Fruit fly (Drosophila melanogaster) whole organism, embryonic: ENCODE results near the gene BBS1.

Experiments
- CG10565 ChIP-seq: fragments of 200-800 bp; sonication (Bioruptor generic); optimal IDR thresholded peaks from 3 replicates; lab custom pipeline; 2016; ENCODE audit warnings: missing biosample characterization, mild to moderate bottlenecking, missing genetic modification characterization
- CG11695 ChIP-seq: fragments of 200-800 bp; sonication (Bioruptor generic); IDR thresholded peaks from 3 replicates; pipeline ENCODE4 v1.3.6; 2022; ENCODE audit warnings: missing biosample characterization, missing genetic modification characterization
- CG12104 ChIP-seq: fragments of 200-800 bp; sonication (Bioruptor generic); optimal IDR thresholded peaks from 3 replicates; lab custom pipeline; 2016; ENCODE audit warnings: missing biosample characterization, missing genetic modification characterization
- CG13424 ChIP-seq: fragments of 200-800 bp; sonication (Bioruptor generic); optimal IDR thresholded peaks from 2 replicates; lab custom pipeline; 2019; ENCODE audit warnings: missing biosample characterization, mild to moderate bottlenecking, missing genetic modification characterization, moderate library complexity
- CG14965 ChIP-seq: fragments of 200-800 bp; sonication (Bioruptor generic); optimal IDR thresholded peaks from 2 replicates; lab custom pipeline; 2016; ENCODE audit warnings: missing biosample characterization, missing genetic modification characterization, borderline replicate concordance
- CG16813 ChIP-seq: fragments of 200-800 bp; sonication (Bioruptor generic); IDR thresholded peaks from 3 replicates; pipeline ENCODE4 v1.3.6; 2022; ENCODE audit warnings: missing biosample characterization, missing genetic modification characterization; ENCODE audit not compliant: partially characterized antibody
- CG17361 ChIP-seq: fragments of 200-800 bp; sonication (Bioruptor generic); IDR thresholded peaks from 3 replicates; pipeline ENCODE4 v1.3.6; 2022; ENCODE audit warnings: missing biosample characterization, missing genetic modification characterization
- CG3163 ChIP-seq: fragments of 200-800 bp; sonication (Bioruptor generic); optimal IDR thresholded peaks from 3 replicates; lab custom pipeline; 2016; ENCODE audit warnings: missing biosample characterization, missing genetic modification characterization
- CG32532 ChIP-seq: fragments of 200-800 bp; sonication (Bioruptor generic); IDR thresholded peaks from 2 replicates; pipeline ENCODE4 v1.3.6; 2022; ENCODE audit warnings: missing biosample characterization, missing genetic modification characterization
- CG33213 ChIP-seq: fragments of 200-800 bp; sonication (Bioruptor generic); optimal IDR thresholded peaks from 3 replicates; lab custom pipeline; 2016; ENCODE audit warnings: missing biosample characterization, missing genetic modification characterization
- CG34224 ChIP-seq: fragments of 200-800 bp; sonication (Bioruptor generic); IDR thresholded peaks from 3 replicates; pipeline ENCODE4 v1.3.6; 2022; ENCODE audit warnings: missing biosample characterization, missing genetic modification characterization; ENCODE audit not compliant: partially characterized antibody
- CG3847 ChIP-seq: fragments of 200-800 bp; sonication (Bioruptor generic); IDR thresholded peaks from 2 replicates; pipeline ENCODE4 v1.3.6; 2022; ENCODE audit warnings: missing biosample characterization, missing genetic modification characterization
- CG43689 ChIP-seq: fragments of 200-800 bp; sonication (Bioruptor generic); IDR thresholded peaks from 2 replicates; pipeline ENCODE4 v1.3.6; 2022; ENCODE audit warnings: missing biosample characterization, missing genetic modification characterization
- CG4404 ChIP-seq: fragments of 200-800 bp; sonication (Bioruptor generic); IDR thresholded peaks from 2 replicates; pipeline ENCODE4 v1.3.6; 2022; ENCODE audit warnings: missing biosample characterization, missing genetic modification characterization
- CG6765 ChIP-seq: fragments of 200-800 bp; sonication (Bioruptor generic); optimal IDR thresholded peaks from 3 replicates; lab custom pipeline; 2017; ENCODE audit warnings: missing biosample characterization, mild to moderate bottlenecking, missing genetic modification characterization
- CG6813 ChIP-seq: fragments of 200-800 bp; sonication (Bioruptor generic); optimal IDR thresholded peaks from 2 replicates; lab custom pipeline; 2017; ENCODE audit warnings: missing biosample characterization, missing genetic modification characterization, mild to moderate bottlenecking, moderate library complexity, missing genetic modification reagents
- CG7372 ChIP-seq: fragments of 200-800 bp; sonication (Bioruptor generic); IDR thresholded peaks from 2 replicates; pipeline ENCODE4 v1.3.6; 2022; ENCODE audit warnings: missing biosample characterization, missing genetic modification characterization
- CG8089 ChIP-seq: fragments of 200-800 bp; sonication (Bioruptor generic); optimal IDR thresholded peaks from 3 replicates; lab custom pipeline; 2016; ENCODE audit warnings: missing biosample characterization, missing genetic modification characterization
- CG9609 ChIP-seq: fragments of 200-800 bp; sonication (Bioruptor generic); optimal IDR thresholded peaks from 3 replicates; lab custom pipeline; 2016; ENCODE audit warnings: missing biosample characterization, missing genetic modification characterization
- CoRest ChIP-seq: fragments of 200-800 bp; sonication (Bioruptor generic); optimal IDR thresholded peaks from 3 replicates; lab custom pipeline; 2018; ENCODE audit warnings: missing biosample characterization, mild to moderate bottlenecking, missing genetic modification characterization, moderate library complexity
- D19B ChIP-seq: fragments of 200-800 bp; sonication (Bioruptor generic); optimal IDR thresholded peaks from 2 replicates; lab custom pipeline; 2017; ENCODE audit warnings: missing biosample characterization, mild to moderate bottlenecking, missing genetic modification characterization
- Dip2 ChIP-seq: fragments of 200-800 bp; sonication (Bioruptor generic); IDR thresholded peaks from 2 replicates; pipeline ENCODE4 v1.3.6; 2022; ENCODE audit warnings: missing biosample characterization, missing genetic modification characterization
- Elba2 ChIP-seq: fragments of 200-800 bp; sonication (Bioruptor generic); optimal IDR thresholded peaks from 3 replicates; lab custom pipeline; 2016; ENCODE audit warnings: missing biosample characterization, missing genetic modification characterization
- Fer1 ChIP-seq: fragments of 200-800 bp; sonication (Bioruptor generic); optimal IDR thresholded peaks from 2 replicates; lab custom pipeline; 2017; ENCODE audit warnings: missing biosample characterization, mild to moderate bottlenecking, missing genetic modification characterization
- Fer2 ChIP-seq: fragments of 200-800 bp; sonication (Bioruptor generic); optimal IDR thresholded peaks from 2 replicates; lab custom pipeline; 2018; ENCODE audit warnings: missing biosample characterization, mild to moderate bottlenecking, missing genetic modification characterization, moderate library complexity
- Gsc ChIP-seq: fragments of 200-800 bp; sonication (Bioruptor generic); IDR thresholded peaks from 2 replicates; pipeline ENCODE4 v1.3.6; 2022; ENCODE audit warnings: missing biosample characterization, missing genetic modification characterization
- Meics ChIP-seq: fragments of 200-800 bp; sonication (Bioruptor generic); optimal IDR thresholded peaks from 2 replicates; lab custom pipeline; 2017; ENCODE audit warnings: missing biosample characterization, mild to moderate bottlenecking, missing genetic modification characterization
- Mrtf ChIP-seq: fragments of 200-800 bp; sonication (Bioruptor generic); IDR thresholded peaks from 3 replicates; pipeline ENCODE4 v1.3.6; 2022; ENCODE audit warnings: missing biosample characterization, missing genetic modification characterization
- NFAT ChIP-seq: fragments of 200-800 bp; sonication (Bioruptor generic); IDR thresholded peaks from 2 replicates; pipeline ENCODE4 v1.3.6; 2022; ENCODE audit warnings: missing biosample characterization, missing genetic modification characterization
- Oli ChIP-seq: fragments of 200-800 bp; sonication (Bioruptor generic); optimal IDR thresholded peaks from 2 replicates; lab custom pipeline; 2018; ENCODE audit warnings: missing biosample characterization, mild to moderate bottlenecking, missing genetic modification characterization, moderate library complexity
- Optix ChIP-seq: fragments of 200-800 bp; sonication (Bioruptor generic); IDR thresholded peaks from 3 replicates; pipeline ENCODE4 v1.3.6; 2022; ENCODE audit warnings: missing biosample characterization, missing genetic modification characterization
- Side ChIP-seq: fragments of 200-800 bp; sonication (Bioruptor generic); optimal IDR thresholded peaks from 2 replicates; lab custom pipeline; 2016; ENCODE audit warnings: missing biosample characterization, missing genetic modification characterization
- Six4 ChIP-seq: fragments of 200-800 bp; sonication (Bioruptor generic); optimal IDR thresholded peaks from 2 replicates; lab custom pipeline; 2016; ENCODE audit warnings: missing biosample characterization, missing genetic modification characterization
- TFAM ChIP-seq: fragments of 200-800 bp; sonication (Bioruptor generic); optimal IDR thresholded peaks from 2 replicates; lab custom pipeline; 2017; ENCODE audit warnings: missing biosample characterization, missing genetic modification characterization, inconsistent platforms
- az2 ChIP-seq: fragments of 200-800 bp; sonication (Bioruptor generic); optimal IDR thresholded peaks from 3 replicates; lab custom pipeline; 2016; ENCODE audit warnings: missing biosample characterization, missing genetic modification characterization
- cato ChIP-seq: fragments of 200-800 bp; sonication (Bioruptor generic); optimal IDR thresholded peaks from 2 replicates; lab custom pipeline; 2016; ENCODE audit warnings: missing biosample characterization, missing genetic modification characterization, borderline replicate concordance
- caup ChIP-seq: fragments of 200-800 bp; sonication (Bioruptor generic); optimal IDR thresholded peaks from 3 replicates; lab custom pipeline; 2017; ENCODE audit warnings: missing biosample characterization, mild to moderate bottlenecking, missing genetic modification characterization, moderate library complexity; ENCODE audit not compliant: severe bottlenecking
- dpn ChIP-seq, 2 experiments: fragments of 200-800 bp; sonication (Bioruptor generic); optimal IDR thresholded peaks; 3 replicates each; lab custom pipeline; 2016; ENCODE audit warnings: missing biosample characterization in 2 of 2, missing genetic modification characterization in 2 of 2
- jumu ChIP-seq: fragments of 200-800 bp; sonication (Bioruptor generic); optimal IDR thresholded peaks from 3 replicates; lab custom pipeline; 2016; ENCODE audit warnings: missing biosample characterization, missing genetic modification characterization
- knrl ChIP-seq: fragments of 200-800 bp; sonication (Bioruptor generic); IDR thresholded peaks from 3 replicates; pipeline ENCODE4 v1.3.6; 2022; ENCODE audit warnings: missing biosample characterization, missing genetic modification characterization; ENCODE audit not compliant: partially characterized antibody
- lov ChIP-seq, 2 experiments: fragments of 200-800 bp in 1 of 2; fragments of >200 bp in 1 of 2; sonication (Bioruptor generic) in 1 of 2; IDR thresholded peaks in 1 of 2; optimal IDR thresholded peaks in 1 of 2; 2 replicates in 1 of 2; 3 replicates in 1 of 2; pipeline versions ENCODE4 v1.3.6 to Lab custom; 2017 to 2022; ENCODE audit warnings: missing biosample characterization in 1 of 2, missing genetic modification characterization in 1 of 2
- nau ChIP-seq: fragments of 200-800 bp; sonication (Bioruptor generic); optimal IDR thresholded peaks from 3 replicates; lab custom pipeline; 2017; ENCODE audit warnings: missing biosample characterization, mild to moderate bottlenecking, missing genetic modification characterization, missing genetic modification reagents
- nom ChIP-seq: fragments of 200-800 bp; sonication (Bioruptor generic); optimal IDR thresholded peaks from 2 replicates; lab custom pipeline; 2017; ENCODE audit warnings: missing biosample characterization, missing genetic modification characterization, mild to moderate bottlenecking, moderate library complexity, missing genetic modification reagents
- prd ChIP-seq, 3 experiments: fragments of >200 bp in 2 of 3; fragments of 200-800 bp in 1 of 3; sonication (Bioruptor generic) in 1 of 3; optimal IDR thresholded peaks in 2 of 3; IDR thresholded peaks in 1 of 3; 2 replicates in 2 of 3; 3 replicates in 1 of 3; pipeline versions ENCODE4 v1.3.6 to Lab custom; 2017 to 2022; ENCODE audit warnings: missing biosample characterization in 1 of 3, missing genetic modification characterization in 1 of 3
- sqz ChIP-seq: fragments of 200-800 bp; sonication (Bioruptor generic); optimal IDR thresholded peaks from 3 replicates; lab custom pipeline; 2018; ENCODE audit warnings: missing biosample characterization, mild to moderate bottlenecking, missing genetic modification characterization
- z ChIP-seq: fragments of 200-800 bp; sonication (Bioruptor generic); IDR thresholded peaks from 3 replicates; pipeline ENCODE4 v1.3.6; 2022; ENCODE audit warnings: missing biosample characterization, missing genetic modification characterization

Gene BBS1

DNA sequence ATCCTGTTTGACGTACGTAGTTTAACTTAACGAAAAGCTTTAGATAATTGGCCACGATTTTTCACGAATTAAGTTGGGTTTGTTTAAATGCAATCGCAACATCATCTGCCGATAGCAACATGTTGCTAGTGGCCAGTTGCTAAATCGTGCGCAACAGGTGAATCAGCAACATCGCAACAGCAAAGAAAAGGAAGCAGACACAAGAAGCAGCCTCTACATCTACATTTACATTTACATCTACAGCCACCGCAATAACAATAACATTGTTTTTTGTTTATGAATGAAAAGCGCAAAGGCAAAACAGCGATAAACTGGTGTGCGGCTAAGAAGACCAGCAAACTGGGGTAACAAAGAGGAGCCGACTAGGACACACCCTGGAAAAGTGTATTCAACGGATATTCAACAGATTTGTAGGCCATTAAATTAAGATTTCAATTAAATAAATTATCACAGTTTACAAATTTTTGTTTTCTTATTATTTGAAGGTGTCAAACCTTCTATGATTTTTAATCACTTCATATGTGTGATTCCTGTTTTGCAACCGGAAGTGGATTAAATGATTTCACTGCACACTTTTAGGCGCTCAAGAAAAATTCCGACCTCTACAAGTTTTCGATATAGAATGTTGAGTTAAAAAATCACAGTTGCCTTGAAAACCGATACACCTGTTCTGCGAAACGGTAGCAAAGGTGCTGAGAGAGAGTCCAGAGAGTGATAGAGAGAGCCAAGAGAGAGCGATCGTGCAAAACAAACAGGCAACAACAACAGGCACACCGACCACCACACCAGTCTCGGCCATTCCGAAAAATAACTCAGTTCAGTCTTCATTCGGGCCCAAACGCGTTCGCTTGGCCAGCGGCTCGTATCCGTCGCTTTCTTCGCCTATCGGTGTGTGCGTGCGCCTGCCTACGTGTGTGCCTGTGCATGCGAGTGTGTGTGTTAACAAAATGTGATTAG lies 8.3 kb downstream of the BBS1 start, which contains the start of gene melt (continued):
- TF ChIP-seq CG7372 (GFP tag; lab: Robert Waterston, UW), result peak; percentile 78
- TF ChIP-seq jumu (GFP tag; lab: Kevin White, UChicago), result peak; percentile 80
- TF ChIP-seq Fer1 (GFP tag; lab: Kevin White, UChicago), result peak; percentile 83
- no peak for TF ChIP-seq Dip2 (GFP tag; lab: Robert Waterston, UW)
- peak; percentile 65 for TF ChIP-seq nom (GFP tag; lab: Kevin White, UChicago)
- peak; percentile 85 for TF ChIP-seq CG8089 (GFP tag; lab: Kevin White, UChicago)
- TF ChIP-seq CG9609 (GFP tag; lab: Kevin White, UChicago), result peak; percentile 82
- TF ChIP-seq CoRest (tag; lab: Kevin White, UChicago), result peak; percentile 94
- TF ChIP-seq CG14965 (GFP tag; lab: Kevin White, UChicago), result peak; percentile 59
- no peak for TF ChIP-seq lov (optimal IDR thresholded peaks at IDR 0.05; lab: Kevin White, UChicago)
- 0 out of 3 replicates have a peak, but pooled peaks have one; percentile 8 for TF ChIP-seq lov (GFP tag; IDR thresholded peaks at IDR 0.05; lab: Robert Waterston, UW)
- TF ChIP-seq Fer2 (tag; lab: Kevin White, UChicago), result peak; percentile 54
- TF ChIP-seq prd (optimal IDR thresholded peaks at IDR 0.05; lab: Kevin White, UChicago), result no peak
- TF ChIP-seq prd (GFP tag; IDR thresholded peaks at IDR 0.05; lab: Robert Waterston, UW), result peak; percentile 88
- TF ChIP-seq Gsc, result 0 out of 2 replicates have a peak, but pooled peaks have one; percentile 36
- TF ChIP-seq cato (GFP tag; lab: Kevin White, UChicago), result peak; percentile 87
- peak; percentile 81 for TF ChIP-seq caup
- TF ChIP-seq z (GFP tag; lab: Robert Waterston, UW), result peak; percentile 45; the same call in 1 of the 3 replicates
- TF ChIP-seq Six4, result peak; percentile 83
- TF ChIP-seq CG17361 (GFP tag; lab: Robert Waterston, UW), result peak; percentile 96
- TF ChIP-seq CG43689 (GFP tag; lab: Robert Waterston, UW), result no peak
- peak; percentile 91 for TF ChIP-seq Meics
- TF ChIP-seq CG11695, result peak; percentile 80
- TF ChIP-seq CG6813 (GFP tag; lab: Kevin White, UChicago), result peak; percentile 74
- peak; percentile 87 to 92 for TF ChIP-seq dpn (GFP tag; optimal IDR thresholded peaks at IDR 0.05; lab: Kevin White, UChicago)
- peak; percentile 82 for TF ChIP-seq CG4404 (GFP tag; lab: Robert Waterston, UW)
- TF ChIP-seq Optix (GFP tag; lab: Robert Waterston, UW), result peak; percentile 63; the same call in 2 of the 3 replicates
- peak; percentile 88 for TF ChIP-seq CG12104 (GFP tag; lab: Kevin White, UChicago)
- peak; percentile 76 for TF ChIP-seq CG3847 (GFP tag; lab: Robert Waterston, UW)
- TF ChIP-seq D19B (GFP tag; lab: Kevin White, UChicago), result peak; percentile 99
- peak; percentile 16 for TF ChIP-seq CG10565 (GFP tag; lab: Kevin White, UChicago)
- TF ChIP-seq az2 (GFP tag; lab: Kevin White, UChicago), result peak; percentile 89
- TF ChIP-seq Side (GFP tag; lab: Kevin White, UChicago), result peak; percentile 81
- TF ChIP-seq knrl (GFP tag; lab: Robert Waterston, UW), result peak; percentile 20; the same call in 1 of the 3 replicates
- 0 out of 3 replicates have a peak, but pooled peaks have one; percentile 13 for TF ChIP-seq CG16813
- TF ChIP-seq NFAT, result peak; percentile 60
- peak; percentile 63; the same call in 2 of the 3 replicates for TF ChIP-seq Mrtf (GFP tag; lab: Robert Waterston, UW)
- peak; percentile 23 for TF ChIP-seq Elba2 (GFP tag; lab: Kevin White, UChicago)
- TF ChIP-seq Oli (tag; lab: Kevin White, UChicago), result peak; percentile 93
- peak; percentile 9; the same call in 1 of the 3 replicates for TF ChIP-seq CG34224 (GFP tag; lab: Robert Waterston, UW)
- TF ChIP-seq TFAM (GFP tag; lab: Kevin White, UChicago), result peak; percentile 35
- peak; percentile 85 for TF ChIP-seq nau
- peak; percentile 60 for TF ChIP-seq sqz (GFP tag; lab: Kevin White, UChicago)
- peak; percentile 58 for TF ChIP-seq CG33213 (GFP tag; lab: Kevin White, UChicago)
- peak; percentile 80 for TF ChIP-seq CG32532 (GFP tag; lab: Robert Waterston, UW)
- TF ChIP-seq CG6765, result peak; percentile 58
- peak; percentile 69 for TF ChIP-seq CG3163 (GFP tag; lab: Kevin White, UChicago)
- TF ChIP-seq CG13424 (tag; lab: Kevin White, UChicago), result peak; percentile 88
